Worm (Caenorhabditis elegans) whole organism, mixed stage, embryonic: Measurements from ENCODE around the gene F53F4.1.

ENCODE experiments used
- drap-1 ChIP-seq: fragments of 200-800 bp; sonication (Bioruptor generic); optimal IDR thresholded peaks from 3 replicates; lab custom pipeline; 2018; ENCODE audit warnings: mild to moderate bottlenecking, missing genetic modification characterization, missing compliant biosample characterization
- nhr-28 ChIP-seq: fragments of 150-350 bp; optimal IDR thresholded peaks from 2 replicates; lab custom pipeline; 2014; ENCODE audit warnings: missing biosample characterization, missing genetic modification characterization
- ztf-11 ChIP-seq: fragments of 150-350 bp; optimal IDR thresholded peaks from 2 replicates; lab custom pipeline; 2014; ENCODE audit warnings: missing biosample characterization, missing genetic modification characterization

ce11 chrV:13551601-13552000 is 33.0 kb upstream of the F53F4.1 start, which contains the start of the genes C56A3.4 and C56A3.5:
- no peak for TF ChIP-seq ztf-11 (tag; lab: Kevin White, UChicago)
- TF ChIP-seq drap-1 (GFP tag; lab: Kevin White, UChicago): no peak
- TF ChIP-seq nhr-28 (tag; lab: Kevin White, UChicago): no peak
